Fruit fly (Drosophila melanogaster): ENCODE measurements around the gene Nup37.

DNA sequence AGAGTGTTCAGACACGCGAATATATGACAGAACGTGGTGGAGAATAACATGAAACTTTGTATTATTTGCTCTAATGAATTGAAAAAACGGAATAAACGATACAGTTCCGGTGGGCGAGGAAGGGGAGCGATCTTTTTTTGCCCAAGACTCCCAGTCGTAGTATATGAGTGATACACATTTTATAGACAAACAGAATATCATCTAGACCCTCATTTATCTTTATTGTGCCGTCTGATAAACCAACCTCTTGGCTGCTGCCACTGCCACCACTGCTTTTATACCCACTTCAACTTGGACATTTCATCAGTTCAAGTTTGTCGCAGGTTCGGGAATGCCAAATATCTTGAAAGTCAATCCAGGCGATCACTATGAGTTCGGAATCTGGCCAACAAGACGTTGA is 31.5 kb upstream of the Nup37 start, which contains the start of gene CG31106:
- no peak for TF ChIP-seq dsf (GFP tag; optimal IDR thresholded peaks at IDR 0.05; ENCODE audit: borderline replicate concordance)
- TF ChIP-seq Abd-B (GFP tag; optimal IDR thresholded peaks at IDR 0.05), result no peak
- TF ChIP-seq N (GFP tag; optimal IDR thresholded peaks at IDR 0.05), result no peak
- no peak for TF ChIP-seq br (GFP tag; optimal IDR thresholded peaks at IDR 0.05)
- no peak for TF ChIP-seq CrebA (GFP tag; optimal IDR thresholded peaks at IDR 0.05; ENCODE audit: borderline replicate concordance)
- TF ChIP-seq sv (GFP tag; optimal IDR thresholded peaks at IDR 0.05), result no peak
- no peak for TF ChIP-seq sage (GFP tag; optimal IDR thresholded peaks at IDR 0.05)
- TF ChIP-seq woc (GFP tag; optimal IDR thresholded peaks at IDR 0.05), result no peak
- TF ChIP-seq Dfd (GFP tag; optimal IDR thresholded peaks at IDR 0.05), result no peak
- TF ChIP-seq OdsH (GFP tag; optimal IDR thresholded peaks at IDR 0.05), result no peak
- no peak for TF ChIP-seq Myc (optimal IDR thresholded peaks at IDR 0.05)
- no peak for TF ChIP-seq h (GFP tag; optimal IDR thresholded peaks at IDR 0.05)
- no peak for TF ChIP-seq brk (GFP tag; optimal IDR thresholded peaks at IDR 0.05)
